ENCODE assay signal across 5 fruit fly cellular contexts in the genomic region with DNA sequence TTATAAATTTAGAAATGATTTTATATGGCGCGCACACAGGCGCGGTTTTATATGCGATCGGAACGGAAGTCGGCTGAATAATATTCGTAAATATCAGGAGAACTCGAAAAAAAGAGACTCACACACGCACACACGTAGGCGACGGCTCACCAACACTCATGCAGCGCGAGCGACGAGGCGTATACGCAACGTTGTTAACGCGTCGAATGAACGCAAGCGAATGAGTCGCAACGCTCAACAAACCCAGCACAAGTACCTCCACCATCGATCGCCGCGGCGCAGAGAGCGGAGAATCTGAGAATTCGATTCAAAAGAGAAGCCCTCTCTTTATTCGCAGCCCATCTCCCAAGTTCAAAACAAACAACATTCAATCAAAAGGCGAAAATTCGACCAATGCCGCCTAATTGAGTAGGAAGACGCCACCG.
TF ChIP-seq lines count a peak whose summit lies in the region.

No protein-coding gene starts in this region.

- TF ChIP-seq CTCF in whole organism, embryonic (GFP tag; optimal IDR thresholded peaks at IDR 0.05; lab: Kevin White, UChicago) = no peak

TF ChIP-seq in whole organism, adult, 20 proteins besides CTCF, POLR2A, EP300 and RAD21:
- TF ChIP-seq CG11617 (GFP tag; optimal IDR thresholded peaks at IDR 0.05; lab: Kevin White, UChicago) (peak; percentile 32), CG7101 (tag; optimal IDR thresholded peaks at IDR 0.05; lab: Kevin White, UChicago) (peak; percentile 36), cic (GFP tag; optimal IDR thresholded peaks at IDR 0.05; lab: Kevin White, UChicago) (peak; percentile 52), bab1 (GFP tag; optimal IDR thresholded peaks at IDR 0.05; lab: Kevin White, UChicago) (peak; percentile 34), tj (GFP tag; optimal IDR thresholded peaks at IDR 0.05; lab: Kevin White, UChicago) (peak; percentile 43), pad (GFP tag; optimal IDR thresholded peaks at IDR 0.05; lab: Kevin White, UChicago) (peak; percentile 18), Mnt (GFP tag; optimal IDR thresholded peaks at IDR 0.05; lab: Kevin White, UChicago) (peak; percentile 75), kay (GFP tag; lab: Kevin White, UChicago; ENCODE audit: borderline replicate concordance) (peak; percentile 82), CG5204 (GFP tag; optimal IDR thresholded peaks at IDR 0.05; lab: Kevin White, UChicago) (no peak), CG1620 (GFP tag; optimal IDR thresholded peaks at IDR 0.05; lab: Kevin White, UChicago) (no peak), CG33017 (tag; optimal IDR thresholded peaks at IDR 0.05; lab: Kevin White, UChicago) (peak; percentile 49), CG7045 (GFP tag; optimal IDR thresholded peaks at IDR 0.05; lab: Kevin White, UChicago) (no peak)

TF ChIP-seq in whole organism, embryonic, 481 proteins besides CTCF, POLR2A, EP300 and RAD21 (continues in another document):
- TF ChIP-seq CG17802 (tag; optimal IDR thresholded peaks at IDR 0.05; lab: Kevin White, UChicago) = no peak
- TF ChIP-seq Fer1 (GFP tag; optimal IDR thresholded peaks at IDR 0.05; lab: Kevin White, UChicago) = peak; percentile 77
- TF ChIP-seq bab2 (GFP tag; optimal IDR thresholded peaks at IDR 0.05; lab: Kevin White, UChicago) = no peak
- 0 out of 2 replicates have a peak, but pooled peaks have one; percentile 49 for TF ChIP-seq CG7372 (GFP tag; IDR thresholded peaks at IDR 0.05; lab: Robert Waterston, UW)
- TF ChIP-seq sd (tag; optimal IDR thresholded peaks at IDR 0.05; lab: Kevin White, UChicago) = peak; percentile 55
- TF ChIP-seq CG11085 (GFP tag; IDR thresholded peaks at IDR 0.05; lab: Robert Waterston, UW) = no peak
- TF ChIP-seq z (GFP tag; IDR thresholded peaks at IDR 0.05; lab: Robert Waterston, UW) = peak; percentile 75; the same call in 2 of the 3 replicates
- TF ChIP-seq MBD-R2 (GFP tag; IDR thresholded peaks at IDR 0.05; lab: Robert Waterston, UW) = peak; percentile 31; the same call in 1 of the 2 replicates
- no peak for TF ChIP-seq Blimp-1 (GFP tag; optimal IDR thresholded peaks at IDR 0.05; lab: Kevin White, UChicago)
- no peak for TF ChIP-seq CG16813 (GFP tag; IDR thresholded peaks at IDR 0.05; lab: Robert Waterston, UW; ENCODE audit: partially characterized antibody)
- no peak for TF ChIP-seq pan (optimal IDR thresholded peaks at IDR 0.05; lab: Kevin White, UChicago)
- peak in 1 of 2 experiments; percentile 35 for TF ChIP-seq pan (GFP tag; optimal IDR thresholded peaks at IDR 0.05 in 1 of 2, IDR thresholded peaks at IDR 0.05 in 1 of 2)
- TF ChIP-seq Nf-YA (GFP tag; IDR thresholded peaks at IDR 0.05; lab: Robert Waterston, UW) = no peak
- TF ChIP-seq Camta (GFP tag; optimal IDR thresholded peaks at IDR 0.05; lab: Kevin White, UChicago) = peak; percentile 7
- peak; percentile 53; the same call in 1 of the 2 replicates for TF ChIP-seq HLH3B (GFP tag; IDR thresholded peaks at IDR 0.05; lab: Robert Waterston, UW)
- peak; percentile 62 for TF ChIP-seq CG6765 (GFP tag; optimal IDR thresholded peaks at IDR 0.05; lab: Kevin White, UChicago)
- TF ChIP-seq nerfin-2 (GFP tag; IDR thresholded peaks at IDR 0.05; lab: Robert Waterston, UW; ENCODE audit: partially characterized antibody) = no peak; the same call in 1 of the 2 replicates

TF ChIP-seq in whole organism, prepupa, 60 proteins besides CTCF, POLR2A, EP300 and RAD21 (continues in another document):
- TF ChIP-seq svp (GFP tag; lab: Kevin White, UChicago) (peak; percentile 58), Lpt (GFP tag; optimal IDR thresholded peaks at IDR 0.05; lab: Kevin White, UChicago) (peak; percentile 58), Blimp-1 (GFP tag; optimal IDR thresholded peaks at IDR 0.05; lab: Kevin White, UChicago) (no peak), pdm3 (GFP tag; optimal IDR thresholded peaks at IDR 0.05; lab: Kevin White, UChicago) (no peak), CG7368 (GFP tag; optimal IDR thresholded peaks at IDR 0.05; lab: Kevin White, UChicago) (no peak), dsx (GFP tag; optimal IDR thresholded peaks at IDR 0.05; lab: Kevin White, UChicago; ENCODE audit: poor library complexity, severe bottlenecking) (peak; percentile 23), esn (GFP tag; optimal IDR thresholded peaks at IDR 0.05; lab: Kevin White, UChicago) (peak; percentile 47), CG15336 (GFP tag; IDR thresholded peaks at IDR 0.05; lab: Robert Waterston, UW) (peak; percentile 27; the same call in 1 of the 2 replicates), CG8319 (GFP tag; optimal IDR thresholded peaks at IDR 0.05; lab: Kevin White, UChicago) (no peak), fkh (GFP tag; optimal IDR thresholded peaks at IDR 0.05; lab: Kevin White, UChicago) (peak; percentile 81), fd85E (GFP tag; optimal IDR thresholded peaks at IDR 0.05; lab: Kevin White, UChicago) (peak; percentile 37), CG11294 (GFP tag; IDR thresholded peaks at IDR 0.05; lab: Robert Waterston, UW) (peak; percentile 37; the same call in 1 of the 2 replicates), OdsH (GFP tag; optimal IDR thresholded peaks at IDR 0.05; lab: Kevin White, UChicago) (no peak), net (GFP tag; optimal IDR thresholded peaks at IDR 0.05; lab: Kevin White, UChicago) (peak; percentile 47), CG1621 (tag; optimal IDR thresholded peaks at IDR 0.05; lab: Kevin White, UChicago) (no peak), Hr39 (GFP tag; optimal IDR thresholded peaks at IDR 0.05; lab: Kevin White, UChicago) (no peak), Eip93F (GFP tag; optimal IDR thresholded peaks at IDR 0.05; lab: Kevin White, UChicago) (peak; percentile 61), ss (GFP tag; optimal IDR thresholded peaks at IDR 0.05; lab: Kevin White, UChicago) (peak; percentile 41 to 57), Sox102F (GFP tag; optimal IDR thresholded peaks at IDR 0.05; lab: Kevin White, UChicago) (peak; percentile 31)

TF ChIP-seq in whole organism, pupa, 21 proteins besides CTCF, POLR2A, EP300 and RAD21:
- peak; percentile 4 for TF ChIP-seq CG8159 (tag; optimal IDR thresholded peaks at IDR 0.05; lab: Kevin White, UChicago)
- TF ChIP-seq CG32121 (GFP tag; IDR thresholded peaks at IDR 0.05; lab: Robert Waterston, UW) = peak; percentile 61; the same call in 1 of the 2 replicates
- peak; percentile 64; the same call in 1 of the 3 replicates for TF ChIP-seq CG4496 (GFP tag; IDR thresholded peaks at IDR 0.05; lab: Robert Waterston, UW)
- no peak for TF ChIP-seq CG15710 (tag; optimal IDR thresholded peaks at IDR 0.05; lab: Kevin White, UChicago)
- peak; percentile 84 for TF ChIP-seq EcR (GFP tag; optimal IDR thresholded peaks at IDR 0.05; lab: Kevin White, UChicago)
- no peak; the same call in 2 of the 3 replicates for TF ChIP-seq fd96Ca (GFP tag; IDR thresholded peaks at IDR 0.05; lab: Robert Waterston, UW)
- peak; percentile 14 for TF ChIP-seq CG13204 (GFP tag; optimal IDR thresholded peaks at IDR 0.05; lab: Kevin White, UChicago)
- TF ChIP-seq CG14655 (GFP tag; optimal IDR thresholded peaks at IDR 0.05; lab: Kevin White, UChicago) = no peak
- no peak for TF ChIP-seq CG8301 (tag; optimal IDR thresholded peaks at IDR 0.05; lab: Kevin White, UChicago)
- TF ChIP-seq Ets98B (GFP tag; IDR thresholded peaks at IDR 0.05; lab: Robert Waterston, UW) = peak; percentile 70; the same call in 1 of the 2 replicates
- TF ChIP-seq CG17806 (tag; optimal IDR thresholded peaks at IDR 0.05; lab: Kevin White, UChicago) = no peak
- peak; percentile 45 for TF ChIP-seq Snoo (tag; optimal IDR thresholded peaks at IDR 0.05; lab: Kevin White, UChicago)
- no peak for TF ChIP-seq CG10348 (GFP tag; IDR thresholded peaks at IDR 0.05; lab: Robert Waterston, UW)
- TF ChIP-seq rn (GFP tag; IDR thresholded peaks at IDR 0.05; lab: Robert Waterston, UW) = no peak
- TF ChIP-seq D1 (tag; optimal IDR thresholded peaks at IDR 0.05; lab: Kevin White, UChicago) = no peak
- TF ChIP-seq CG9948 (tag; optimal IDR thresholded peaks at IDR 0.05; lab: Kevin White, UChicago) = no peak
- peak; percentile 34 for TF ChIP-seq Pif1A (GFP tag; optimal IDR thresholded peaks at IDR 0.05; lab: Kevin White, UChicago)
- no peak for TF ChIP-seq CG34367 (tag; optimal IDR thresholded peaks at IDR 0.05; lab: Kevin White, UChicago)
- peak; percentile 79 for TF ChIP-seq CG12605 (GFP tag; IDR thresholded peaks at IDR 0.05; lab: Robert Waterston, UW)
- TF ChIP-seq Pif1B (GFP tag; optimal IDR thresholded peaks at IDR 0.05; lab: Kevin White, UChicago) = no peak
- TF ChIP-seq gl (tag; optimal IDR thresholded peaks at IDR 0.05; lab: Kevin White, UChicago) = peak; percentile 9

TF ChIP-seq in whole organism, wandering third instar larva, 38 proteins besides CTCF, POLR2A, EP300 and RAD21 (continues in another document):
- TF ChIP-seq tai (GFP tag; optimal IDR thresholded peaks at IDR 0.05; lab: Kevin White, UChicago) = no peak
- peak; percentile 79 for TF ChIP-seq h (GFP tag; optimal IDR thresholded peaks at IDR 0.05; lab: Kevin White, UChicago)
- TF ChIP-seq Hr83 (GFP tag; optimal IDR thresholded peaks at IDR 0.05; lab: Kevin White, UChicago; ENCODE audit: poor library complexity, severe bottlenecking) = peak; percentile 91
- TF ChIP-seq usp (GFP tag; optimal IDR thresholded peaks at IDR 0.05; lab: Kevin White, UChicago) = no peak
- TF ChIP-seq Abd-B (GFP tag; optimal IDR thresholded peaks at IDR 0.05; lab: Kevin White, UChicago) = no peak
- peak; percentile 62 for TF ChIP-seq fru (GFP tag; optimal IDR thresholded peaks at IDR 0.05; lab: Kevin White, UChicago)
- no peak for TF ChIP-seq GATAd (GFP tag; optimal IDR thresholded peaks at IDR 0.05; lab: Kevin White, UChicago)
- no peak for TF ChIP-seq N (GFP tag; optimal IDR thresholded peaks at IDR 0.05; lab: Kevin White, UChicago)
- TF ChIP-seq CG9705 (GFP tag; optimal IDR thresholded peaks at IDR 0.05; lab: Kevin White, UChicago) = no peak
- TF ChIP-seq Sp1 (GFP tag; optimal IDR thresholded peaks at IDR 0.05; lab: Kevin White, UChicago) = peak; percentile 66
- peak; percentile 12 for TF ChIP-seq psq (GFP tag; optimal IDR thresholded peaks at IDR 0.05; lab: Kevin White, UChicago)
- peak; percentile 82 for TF ChIP-seq Vsx2 (GFP tag; optimal IDR thresholded peaks at IDR 0.05; lab: Kevin White, UChicago; ENCODE audit: partially characterized antibody)
- TF ChIP-seq Dif (GFP tag; optimal IDR thresholded peaks at IDR 0.05; lab: Kevin White, UChicago; ENCODE audit: partially characterized antibody) = peak; percentile 94
- TF ChIP-seq Jra (GFP tag; optimal IDR thresholded peaks at IDR 0.05; lab: Kevin White, UChicago) = peak; percentile 85
- no peak for TF ChIP-seq dmrt93B (GFP tag; optimal IDR thresholded peaks at IDR 0.05; lab: Kevin White, UChicago)
- TF ChIP-seq pan (optimal IDR thresholded peaks at IDR 0.05; lab: Kevin White, UChicago) = no peak
- no peak for TF ChIP-seq Mio (GFP tag; optimal IDR thresholded peaks at IDR 0.05; lab: Kevin White, UChicago)
- peak; percentile 22 for TF ChIP-seq CrebA (GFP tag; optimal IDR thresholded peaks at IDR 0.05; lab: Kevin White, UChicago; ENCODE audit: borderline replicate concordance)
- TF ChIP-seq ey (GFP tag; optimal IDR thresholded peaks at IDR 0.05; lab: Kevin White, UChicago) = no peak
- peak; percentile 85 for TF ChIP-seq Hnf4 (GFP tag; optimal IDR thresholded peaks at IDR 0.05; lab: Kevin White, UChicago)
- TF ChIP-seq Hr78 (GFP tag; optimal IDR thresholded peaks at IDR 0.05; lab: Kevin White, UChicago) = no peak
- TF ChIP-seq lola (GFP tag; optimal IDR thresholded peaks at IDR 0.05; lab: Kevin White, UChicago) = no peak
- TF ChIP-seq br (GFP tag; optimal IDR thresholded peaks at IDR 0.05; lab: Kevin White, UChicago) = peak; percentile 67
